Fruit fly (Drosophila melanogaster): ENCODE data around the gene Syt12.

Syt12 gene

DNA sequence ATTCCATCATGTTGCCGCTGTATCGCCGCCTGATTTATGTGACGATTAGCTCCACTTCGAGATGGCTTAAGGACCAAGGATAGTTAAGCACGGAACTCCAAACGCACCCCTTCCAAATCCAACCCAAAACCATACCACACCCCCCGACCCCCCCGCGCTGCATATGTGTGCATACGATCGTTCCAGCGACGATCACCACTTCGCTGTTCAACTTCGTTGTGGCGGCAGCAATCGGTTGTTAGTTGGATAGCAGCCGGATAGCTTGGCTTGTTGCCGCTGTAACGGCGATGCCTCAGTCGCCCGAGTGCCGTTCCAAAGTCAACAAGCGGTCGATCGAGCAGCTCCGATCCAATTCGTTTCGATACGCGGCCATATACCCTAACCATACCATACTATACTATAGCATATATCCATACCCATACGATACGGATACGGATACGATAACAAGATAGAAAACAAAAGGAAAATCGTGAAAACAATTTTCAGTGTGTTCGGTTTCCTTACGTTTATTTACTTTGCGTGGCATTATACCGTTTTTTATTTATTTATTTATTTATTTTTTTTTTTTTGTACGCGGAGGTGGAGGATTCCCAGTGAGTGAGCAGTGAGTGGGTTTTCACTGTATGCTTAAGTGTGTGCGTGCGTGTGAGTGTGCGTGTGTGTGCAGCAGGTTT, 44.1 kb upstream of the Syt12 start:
- TF ChIP-seq Dfd (GFP tag; optimal IDR thresholded peaks at IDR 0.05) = peak; percentile 25
- TF ChIP-seq brk (GFP tag; optimal IDR thresholded peaks at IDR 0.05) = no peak

dm6 chrX:13315463-13315817, 43.6 kb upstream of the Syt12 start:
- TF ChIP-seq Hr83 (GFP tag; optimal IDR thresholded peaks at IDR 0.05; ENCODE audit: poor library complexity, severe bottlenecking) = no peak
- no peak for TF ChIP-seq OdsH (GFP tag; optimal IDR thresholded peaks at IDR 0.05)
- no peak for TF ChIP-seq fru (GFP tag; optimal IDR thresholded peaks at IDR 0.05)
- TF ChIP-seq usp (GFP tag; optimal IDR thresholded peaks at IDR 0.05) = no peak
- TF ChIP-seq br (GFP tag; optimal IDR thresholded peaks at IDR 0.05) = no peak
- no peak for TF ChIP-seq Abd-B (GFP tag; optimal IDR thresholded peaks at IDR 0.05)
- no peak for TF ChIP-seq CG9705 (GFP tag; optimal IDR thresholded peaks at IDR 0.05)
- TF ChIP-seq ey (GFP tag; optimal IDR thresholded peaks at IDR 0.05) = no peak

- no peak for TF ChIP-seq Jra (GFP tag; optimal IDR thresholded peaks at IDR 0.05)
- TF ChIP-seq CrebA (GFP tag; optimal IDR thresholded peaks at IDR 0.05; ENCODE audit: borderline replicate concordance) = peak; percentile 1
- no peak for TF ChIP-seq Mio (GFP tag; optimal IDR thresholded peaks at IDR 0.05)
- TF ChIP-seq foxo (GFP tag; optimal IDR thresholded peaks at IDR 0.05) = peak in 1 of 2 experiments; percentile 57
- TF ChIP-seq CG9705 (GFP tag; optimal IDR thresholded peaks at IDR 0.05) = peak; percentile 60
- TF ChIP-seq GATAd (GFP tag; optimal IDR thresholded peaks at IDR 0.05) = no peak
- peak; percentile 85 for TF ChIP-seq Hnf4 (GFP tag; optimal IDR thresholded peaks at IDR 0.05)
- no peak for TF ChIP-seq lola (GFP tag; optimal IDR thresholded peaks at IDR 0.05)
- TF ChIP-seq Hr78 (GFP tag; optimal IDR thresholded peaks at IDR 0.05) = no peak
- TF ChIP-seq dsf (GFP tag; optimal IDR thresholded peaks at IDR 0.05; ENCODE audit: borderline replicate concordance) = no peak
- TF ChIP-seq rgr (GFP tag; optimal IDR thresholded peaks at IDR 0.05) = peak; percentile 32
- peak; percentile 37 for TF ChIP-seq brk (GFP tag; optimal IDR thresholded peaks at IDR 0.05)
- peak; percentile 74 for TF ChIP-seq Vsx2 (GFP tag; optimal IDR thresholded peaks at IDR 0.05; ENCODE audit: partially characterized antibody)
- TF ChIP-seq tai (GFP tag; optimal IDR thresholded peaks at IDR 0.05) = no peak
- peak; percentile 94 for TF ChIP-seq Myc (optimal IDR thresholded peaks at IDR 0.05)
- TF ChIP-seq Hr83 (GFP tag; optimal IDR thresholded peaks at IDR 0.05; ENCODE audit: poor library complexity, severe bottlenecking) = no peak
- TF ChIP-seq ey (GFP tag; optimal IDR thresholded peaks at IDR 0.05) = peak; percentile 15
- TF ChIP-seq h (GFP tag; optimal IDR thresholded peaks at IDR 0.05) = peak; percentile 49
- TF ChIP-seq HLH106 (tag; optimal IDR thresholded peaks at IDR 0.05) = peak; percentile 78
- peak; percentile 86 for TF ChIP-seq Dif (GFP tag; optimal IDR thresholded peaks at IDR 0.05; ENCODE audit: partially characterized antibody)
- no peak for TF ChIP-seq Abd-B (GFP tag; optimal IDR thresholded peaks at IDR 0.05)
- TF ChIP-seq usp (GFP tag; optimal IDR thresholded peaks at IDR 0.05) = no peak
- peak; percentile 40 for TF ChIP-seq dmrt93B (GFP tag; optimal IDR thresholded peaks at IDR 0.05)
- TF ChIP-seq CG32264 (GFP tag; optimal IDR thresholded peaks at IDR 0.05) = no peak
- TF ChIP-seq br (GFP tag; optimal IDR thresholded peaks at IDR 0.05) = no peak
- TF ChIP-seq sv (GFP tag; optimal IDR thresholded peaks at IDR 0.05) = no peak
- no peak for TF ChIP-seq jim (GFP tag; optimal IDR thresholded peaks at IDR 0.05)
- TF ChIP-seq sage (GFP tag; optimal IDR thresholded peaks at IDR 0.05) = peak; percentile 28
- peak; percentile 88 for TF ChIP-seq Sp1 (GFP tag; optimal IDR thresholded peaks at IDR 0.05)
- peak; percentile 58 to 83 for TF ChIP-seq dl (GFP tag; optimal IDR thresholded peaks at IDR 0.05; ENCODE audit: insufficient read depth in 1 of 2, partially characterized antibody in 2 of 2)
- no peak for TF ChIP-seq pan (optimal IDR thresholded peaks at IDR 0.05)
- no peak for TF ChIP-seq Rel (GFP tag; optimal IDR thresholded peaks at IDR 0.05)
- peak; percentile 65 for TF ChIP-seq Rel (tag; optimal IDR thresholded peaks at IDR 0.05)
- TF ChIP-seq psq (GFP tag; optimal IDR thresholded peaks at IDR 0.05) = peak; percentile 50
- TF ChIP-seq woc (GFP tag; optimal IDR thresholded peaks at IDR 0.05) = peak; percentile 76
- no peak for TF ChIP-seq N (GFP tag; optimal IDR thresholded peaks at IDR 0.05)
- TF ChIP-seq fru (GFP tag; optimal IDR thresholded peaks at IDR 0.05) = peak; percentile 35
- no peak for TF ChIP-seq Dfd (GFP tag; optimal IDR thresholded peaks at IDR 0.05)
- TF ChIP-seq OdsH (GFP tag; optimal IDR thresholded peaks at IDR 0.05) = peak; percentile 41
These were observed 39.6 kb upstream of the Syt12 start for dm6 chrX:13319376-13319883.

All from whole organism, wandering third instar larva.